Worm (Caenorhabditis elegans) whole organism, L4 larva: ENCODE measurements around the gene K10B4.1.

Experiments
- F10B5.3 ChIP-seq: sonication (generic microtip); optimal IDR thresholded peaks from 2 replicates; lab custom pipeline; 2016; ENCODE audit warnings: mild to moderate bottlenecking, missing genetic modification characterization, missing compliant biosample characterization
- F37D6.2 ChIP-seq: sonication (generic microtip); optimal IDR thresholded peaks from 2 replicates; lab custom pipeline; 2016; ENCODE audit warnings: mild to moderate bottlenecking, missing genetic modification characterization, missing compliant biosample characterization
- F49E8.2 ChIP-seq: sonication (generic microtip); optimal IDR thresholded peaks from 2 replicates; lab custom pipeline; 2016; ENCODE audit warnings: missing compliant biosample characterization, mild to moderate bottlenecking, missing genetic modification characterization, borderline replicate concordance
- T26A8.4 ChIP-seq: fragments of 200-800 bp; sonication (Bioruptor generic); IDR thresholded peaks from 2 replicates; pipeline ENCODE4 v1.3.6; 2022; ENCODE audit warnings: missing genetic modification characterization, missing compliant biosample characterization
- attf-4 ChIP-seq: sonication (generic microtip); optimal IDR thresholded peaks from 3 replicates; lab custom pipeline; 2017; ENCODE audit warnings: missing biosample characterization, missing genetic modification characterization
- ces-1 ChIP-seq: fragments of 150-350 bp; sonication (generic microtip); optimal IDR thresholded peaks from 4 replicates; lab custom pipeline; 2014; ENCODE audit warnings: missing biosample characterization, missing genetic modification reagents, missing genetic modification characterization
- daf-16 ChIP-seq, 3 experiments: sonication (generic microtip); optimal IDR thresholded peaks; 2 replicates each; lab custom pipeline; 2016 to 2017; ENCODE audit warnings: missing genetic modification characterization in 3 of 3, missing genetic modification reagents in 3 of 3, mild to moderate bottlenecking in 2 of 3, missing compliant biosample characterization in 2 of 3, missing biosample characterization in 1 of 3, moderate library complexity in 1 of 3
- daf-19 ChIP-seq: fragments of 200-800 bp; sonication (Bioruptor generic); conservative IDR thresholded peaks from 2 replicates; pipeline ENCODE4 v1.3.6; 2022; ENCODE audit warnings: missing genetic modification characterization, missing compliant biosample characterization
- daf-8 ChIP-seq: fragments of 200-800 bp; sonication (Bioruptor generic); IDR thresholded peaks from 2 replicates; pipeline ENCODE4 v1.3.6; 2022; ENCODE audit warnings: missing genetic modification characterization, missing compliant biosample characterization
- dmd-8 ChIP-seq: fragments of 200-800 bp; sonication (Bioruptor generic); IDR thresholded peaks from 2 replicates; pipeline ENCODE4 v1.3.6; 2022; ENCODE audit warnings: missing genetic modification characterization, missing compliant biosample characterization
- dve-1 ChIP-seq: sonication (generic microtip); optimal IDR thresholded peaks from 2 replicates; lab custom pipeline; 2017; ENCODE audit warnings: antibody characterized with exemption, mild to moderate bottlenecking, missing genetic modification characterization, missing compliant biosample characterization; ENCODE audit not compliant: insufficient read depth
- fkh-10 ChIP-seq: fragments of 150-350 bp; optimal IDR thresholded peaks from 2 replicates; lab custom pipeline; 2014; ENCODE audit warnings: missing biosample characterization, missing genetic modification reagents, missing genetic modification characterization
- gei-8 ChIP-seq: fragments of 200-800 bp; sonication (Bioruptor generic); optimal IDR thresholded peaks from 2 replicates; lab custom pipeline; 2018; ENCODE audit warnings: mild to moderate bottlenecking, missing genetic modification characterization, missing compliant biosample characterization
- hif-1 ChIP-seq, 2 experiments: sonication (generic microtip); optimal IDR thresholded peaks; 2 replicates each; lab custom pipeline; 2016 to 2017; ENCODE audit warnings: missing compliant biosample characterization in 2 of 2, missing genetic modification characterization in 2 of 2, missing genetic modification reagents in 2 of 2, missing genotype in 2 of 2, mild to moderate bottlenecking in 1 of 2
- hlh-11 ChIP-seq: fragments of 200-800 bp; sonication (Bioruptor generic); optimal IDR thresholded peaks from 2 replicates; lab custom pipeline; 2018; ENCODE audit warnings: mild to moderate bottlenecking, missing genetic modification characterization, missing compliant biosample characterization
- hlh-30 ChIP-seq: sonication (generic microtip); optimal IDR thresholded peaks from 2 replicates; lab custom pipeline; 2017; ENCODE audit warnings: antibody characterized with exemption, mild to moderate bottlenecking, missing genetic modification characterization, missing compliant biosample characterization; ENCODE audit not compliant: insufficient read depth
- lim-7 ChIP-seq: fragments of 200-800 bp; sonication (Bioruptor generic); IDR thresholded peaks from 2 replicates; pipeline ENCODE4 v1.3.6; 2022; ENCODE audit warnings: missing genetic modification characterization, missing compliant biosample characterization
- lin-1 ChIP-seq: fragments of 200-800 bp; sonication (Bioruptor generic); IDR thresholded peaks from 2 replicates; pipeline ENCODE4 v1.3.6; 2022; ENCODE audit warnings: missing genetic modification reagents, missing genetic modification characterization, missing compliant biosample characterization
- lir-3 ChIP-seq: sonication (generic microtip); optimal IDR thresholded peaks from 2 replicates; lab custom pipeline; 2016; ENCODE audit warnings: mild to moderate bottlenecking, missing genetic modification characterization, missing compliant biosample characterization
- madf-9 ChIP-seq: fragments of 200-800 bp; sonication (Bioruptor generic); conservative IDR thresholded peaks from 2 replicates; pipeline ENCODE4 v1.3.6; 2022; ENCODE audit warnings: missing genetic modification reagents, missing genetic modification characterization, missing compliant biosample characterization
- mdt-29 ChIP-seq: fragments of 200-800 bp; sonication (Bioruptor generic); IDR thresholded peaks from 2 replicates; pipeline ENCODE4 v1.3.6; 2022; ENCODE audit warnings: missing genetic modification reagents, missing genetic modification characterization, missing compliant biosample characterization
- mep-1 ChIP-seq: fragments of 150-350 bp; sonication (generic microtip); optimal IDR thresholded peaks from 3 replicates; lab custom pipeline; 2014; ENCODE audit warnings: missing biosample characterization, missing genetic modification characterization
- mxl-3 ChIP-seq: fragments of 200-800 bp; sonication (Bioruptor generic); optimal IDR thresholded peaks from 2 replicates; lab custom pipeline; 2018; ENCODE audit warnings: mild to moderate bottlenecking, missing genetic modification characterization, missing compliant biosample characterization
- nhr-10 ChIP-seq: fragments of 150-350 bp; optimal IDR thresholded peaks from 2 replicates; lab custom pipeline; 2014; ENCODE audit warnings: missing biosample characterization, missing genetic modification characterization
- nhr-102 ChIP-seq: sonication (generic microtip); optimal IDR thresholded peaks from 2 replicates; lab custom pipeline; 2016; ENCODE audit warnings: mild to moderate bottlenecking, missing genetic modification characterization, moderate library complexity, missing compliant biosample characterization
- nhr-11 ChIP-seq: fragments of 150-350 bp; optimal IDR thresholded peaks from 2 replicates; lab custom pipeline; 2014; ENCODE audit warnings: missing biosample characterization, missing genetic modification characterization
- nhr-25 ChIP-seq: sonication (generic microtip); optimal IDR thresholded peaks from 2 replicates; lab custom pipeline; 2017; ENCODE audit warnings: missing genetic modification characterization, mild to moderate bottlenecking, missing compliant biosample characterization, antibody characterized with exemption, moderate library complexity, borderline replicate concordance; ENCODE audit not compliant: insufficient read depth
- nhr-28 ChIP-seq: fragments of 150-350 bp; optimal IDR thresholded peaks from 2 replicates; lab custom pipeline; 2014; ENCODE audit warnings: missing biosample characterization, missing genetic modification characterization
- nhr-41 ChIP-seq: fragments of 200-800 bp; sonication (Bioruptor generic); IDR thresholded peaks from 2 replicates; pipeline ENCODE4 v1.3.6; 2022; ENCODE audit warnings: missing genetic modification reagents, missing genetic modification characterization, missing compliant biosample characterization
- nhr-48 ChIP-seq: sonication (generic microtip); optimal IDR thresholded peaks from 2 replicates; lab custom pipeline; 2016; ENCODE audit warnings: mild to moderate bottlenecking, missing genetic modification characterization, missing compliant biosample characterization
- nhr-77 ChIP-seq: fragments of 150-350 bp; optimal IDR thresholded peaks from 2 replicates; lab custom pipeline; 2014; ENCODE audit warnings: missing biosample characterization, missing genetic modification characterization
- rbr-2 ChIP-seq: sonication (generic microtip); optimal IDR thresholded peaks from 2 replicates; lab custom pipeline; 2016; ENCODE audit warnings: missing genotype, missing genetic modification characterization, missing compliant biosample characterization
- sdz-12 ChIP-seq: fragments of 200-800 bp; sonication (Bioruptor generic); optimal IDR thresholded peaks from 2 replicates; lab custom pipeline; 2018; ENCODE audit warnings: mild to moderate bottlenecking, missing genetic modification characterization, missing compliant biosample characterization
- tra-1 ChIP-seq: fragments of 200-800 bp; sonication (Bioruptor generic); IDR thresholded peaks from 2 replicates; pipeline ENCODE4 v1.3.6; 2022; ENCODE audit warnings: missing genetic modification reagents, missing genetic modification characterization, missing compliant biosample characterization
- unc-130 ChIP-seq: sonication (generic microtip); optimal IDR thresholded peaks from 2 replicates; lab custom pipeline; 2016; ENCODE audit warnings: missing genetic modification reagents, missing genetic modification characterization, missing compliant biosample characterization
- unc-39 ChIP-seq: sonication (generic microtip); optimal IDR thresholded peaks from 2 replicates; lab custom pipeline; 2017; ENCODE audit warnings: missing biosample characterization, missing genetic modification characterization
- unc-62 ChIP-seq, 3 experiments: fragments of 150-350 bp in 1 of 3; sonication (generic microtip); optimal IDR thresholded peaks in 2 of 3; peaks in 1 of 3; 1 replicate in 1 of 3; 2 replicates in 2 of 3; lab custom pipeline; 2014 to 2017; ENCODE audit warnings: missing biosample characterization in 3 of 3, missing genetic modification characterization in 3 of 3, missing genetic modification reagents in 3 of 3, missing genotype in 1 of 3
- zfp-2 ChIP-seq: sonication (generic microtip); optimal IDR thresholded peaks from 2 replicates; lab custom pipeline; 2016; ENCODE audit warnings: mild to moderate bottlenecking, missing genetic modification characterization, missing compliant biosample characterization
- zfp-3 ChIP-seq: fragments of 200-800 bp; sonication (Bioruptor generic); conservative IDR thresholded peaks from 2 replicates; pipeline ENCODE4 v1.3.6; 2022; ENCODE audit warnings: missing genetic modification reagents, missing genetic modification characterization, missing compliant biosample characterization
- zip-11 ChIP-seq: fragments of 200-800 bp; sonication (Bioruptor generic); IDR thresholded peaks from 2 replicates; pipeline ENCODE4 v1.3.6; 2022; ENCODE audit warnings: missing genetic modification characterization, missing compliant biosample characterization

The K10B4.1 gene

ce11 chrII:124904-125303 lies 10.4 kb upstream of the K10B4.1 start, which contains the start of gene nmur-2:
nmur-2 (minus strand) TSS chrII:125004.
- TF ChIP-seq zfp-3 (GFP tag; lab: Robert Waterston, UW) (no peak), nhr-11 (tag; lab: Kevin White, UChicago) (no peak), T26A8.4 (GFP tag; lab: Robert Waterston, UW) (no peak), sdz-12 (GFP tag; lab: Kevin White, UChicago) (no peak), unc-130 (GFP tag; lab: Kevin White, UChicago) (no peak)

ce11 chrII:128929-129328 lies 6.3 kb upstream of the K10B4.1 start, which contains the start of gene srd-3:
srd-3 (minus strand) TSS chrII:129029.
- no peak for TF ChIP-seq attf-4 (tag; lab: Kevin White, UChicago)
- TF ChIP-seq nhr-10 (tag; lab: Kevin White, UChicago) = no peak
- no peak for TF ChIP-seq daf-16 (GFP tag; optimal IDR thresholded peaks at IDR 0.05; lab: Kevin White, UChicago)
- TF ChIP-seq daf-16 (tag; optimal IDR thresholded peaks at IDR 0.05; lab: Kevin White, UChicago) = no peak
- no peak for TF ChIP-seq dve-1 (tag; lab: Kevin White, UChicago)
- no peak for TF ChIP-seq unc-130 (GFP tag; lab: Kevin White, UChicago)
- TF ChIP-seq lim-7 (GFP tag; lab: Robert Waterston, UW) = no peak
- TF ChIP-seq T26A8.4 (GFP tag; lab: Robert Waterston, UW) = no peak
- no peak for TF ChIP-seq dmd-8 (GFP tag; lab: Robert Waterston, UW)
- TF ChIP-seq, all 104 proteins: peak for 0

- TF ChIP-seq daf-19 (GFP tag; lab: Robert Waterston, UW) (no peak), mxl-3 (GFP tag; lab: Kevin White, UChicago) (no peak), nhr-11 (tag; lab: Kevin White, UChicago) (no peak), nhr-28 (tag; lab: Kevin White, UChicago) (no peak), mdt-29 (GFP tag; lab: Robert Waterston, UW) (no peak), nhr-10 (tag; lab: Kevin White, UChicago) (no peak), nhr-48 (tag; lab: Kevin White, UChicago) (no peak), F49E8.2 (tag; lab: Kevin White, UChicago) (no peak), nhr-77 (no peak), nhr-25 (no peak), ces-1 (GFP tag; lab: Kevin White, UChicago) (no peak), gei-8 (GFP tag; lab: Kevin White, UChicago) (no peak), lim-7 (GFP tag; lab: Robert Waterston, UW) (no peak), madf-9 (no peak), mep-1 (tag; lab: Kevin White, UChicago) (no peak), fkh-10 (GFP tag; lab: Kevin White, UChicago) (no peak), rbr-2 (no peak), tra-1 (GFP tag; lab: Robert Waterston, UW) (no peak), nhr-41 (no peak), unc-130 (GFP tag; lab: Kevin White, UChicago) (no peak)
These were observed 5.5 kb upstream of the K10B4.1 start for ce11 chrII:129770-130169.

- TF ChIP-seq sdz-12 (GFP tag; lab: Kevin White, UChicago) (no peak), nhr-41 (no peak), hif-1 (tag; optimal IDR thresholded peaks at IDR 0.05; lab: Kevin White, UChicago) (no peak), zip-11 (GFP tag; lab: Robert Waterston, UW) (no peak), nhr-102 (tag; lab: Kevin White, UChicago) (no peak), nhr-48 (tag; lab: Kevin White, UChicago) (no peak), unc-62 (GFP tag; optimal IDR thresholded peaks at IDR 0.05 in 1 of 2; lab: Kevin White, UChicago) (no peak), unc-62 (tag; optimal IDR thresholded peaks at IDR 0.05; lab: Kevin White, UChicago) (no peak), unc-39 (tag; lab: Kevin White, UChicago) (no peak), lin-1 (GFP tag; lab: Robert Waterston, UW) (no peak), hlh-11 (no peak), F10B5.3 (no peak), hlh-30 (no peak), zfp-2 (tag; lab: Kevin White, UChicago) (no peak), lir-3 (tag; lab: Kevin White, UChicago) (no peak), daf-8 (GFP tag; lab: Robert Waterston, UW) (no peak), fkh-10 (GFP tag; lab: Kevin White, UChicago) (no peak), F37D6.2 (tag; lab: Kevin White, UChicago) (no peak)
These were observed 1.6 kb upstream of the K10B4.1 start, which contains the start of gene cwn-1 for ce11 chrII:133548-134275. cwn-1 (minus strand) TSS chrII:133598.
